Worm (Caenorhabditis elegans): ENCODE measurements around the gene F13E9.19.

ce11 chrIV:10918877-10919560 is 19.8 kb downstream of the F13E9.19 start:
- TF ChIP-seq snpc-4 (tag; optimal IDR thresholded peaks at IDR 0.05): no peak
- TF ChIP-seq nhr-237 (tag; optimal IDR thresholded peaks at IDR 0.05): peak; percentile 20
- TF ChIP-seq unc-39 (tag; optimal IDR thresholded peaks at IDR 0.05): no peak
- no peak for TF ChIP-seq nhr-12 (tag; optimal IDR thresholded peaks at IDR 0.05)
- TF ChIP-seq blmp-1 (tag; optimal IDR thresholded peaks at IDR 0.05): no peak
- no peak for TF ChIP-seq nhr-2 (tag; optimal IDR thresholded peaks at IDR 0.05)
- no peak for TF ChIP-seq zip-8 (tag; optimal IDR thresholded peaks at IDR 0.05)
- TF ChIP-seq pha-4 (tag; optimal IDR thresholded peaks at IDR 0.05): peak; percentile 39

All from whole organism, mixed stage, embryonic.